Fruit fly (Drosophila melanogaster): Measurements from ENCODE around the gene dco.

DNA sequence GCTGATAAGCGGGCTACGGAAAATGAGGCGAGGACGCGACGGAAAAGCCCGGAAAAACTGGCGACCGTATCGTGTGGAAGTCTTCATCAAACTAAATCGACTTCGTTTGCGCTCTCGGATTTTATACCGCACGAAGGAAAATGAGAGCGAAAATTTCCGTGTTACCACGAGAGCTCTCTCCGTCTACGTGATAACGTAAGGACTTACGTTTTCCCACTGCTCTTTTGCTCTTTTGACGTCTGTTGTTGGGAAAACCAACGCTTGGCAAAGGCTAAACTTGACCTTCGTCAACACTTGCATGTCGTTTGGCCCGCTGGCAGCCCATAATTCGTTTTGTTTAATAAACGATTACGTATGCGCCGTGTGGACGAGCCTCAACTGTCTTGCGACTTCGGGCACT, 36.2 kb upstream of the dco start, which contains the start of gene CG11317:
- no peak for TF ChIP-seq CG8478 (optimal IDR thresholded peaks at IDR 0.05)
- no peak for TF ChIP-seq psq (optimal IDR thresholded peaks at IDR 0.05)
- no peak for TF ChIP-seq pan (optimal IDR thresholded peaks at IDR 0.05)
